Fruit fly (Drosophila melanogaster): ENCODE results near the gene CG13978.

DNA sequence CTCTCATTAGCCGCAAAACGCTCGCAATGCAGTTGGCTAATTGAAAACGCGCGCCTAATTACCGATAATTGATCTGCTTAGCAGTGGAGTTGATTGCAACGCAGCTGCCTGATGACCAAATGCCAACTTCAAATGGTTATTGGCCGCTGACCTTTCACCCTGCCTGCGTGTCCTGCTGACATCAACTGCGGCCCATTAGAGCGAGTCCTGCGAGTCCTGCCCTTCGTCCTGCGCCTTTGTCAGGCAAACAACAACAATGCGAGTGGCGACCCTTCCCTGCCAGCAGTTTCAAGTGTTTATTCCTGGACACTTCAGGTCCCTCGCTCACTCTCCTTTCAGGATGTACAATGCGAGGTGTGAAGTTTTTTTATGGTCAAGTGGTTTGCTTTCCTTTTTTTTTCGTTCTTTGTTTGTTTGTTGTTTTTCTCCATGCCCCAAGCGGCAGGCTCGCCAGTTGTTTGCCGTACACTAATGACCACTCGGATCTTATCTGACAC is 21.5 kb upstream of the CG13978 start:
- TF ChIP-seq CG8478 (optimal IDR thresholded peaks at IDR 0.05) (no peak), pan (optimal IDR thresholded peaks at IDR 0.05) (no peak), psq (optimal IDR thresholded peaks at IDR 0.05) (no peak)

Measured in whole organism.